Fruit fly (Drosophila melanogaster) whole organism, embryonic: ENCODE measurements around the gene Sptr.

Experiments
- B-H1 ChIP-seq: fragments of 200-800 bp; sonication (Bioruptor generic); IDR thresholded peaks from 3 replicates; pipeline ENCODE4 v1.3.6; 2022; ENCODE audit warnings: missing biosample characterization, missing genetic modification characterization
- CG10147 ChIP-seq: fragments of 200-800 bp; sonication (Bioruptor generic); optimal IDR thresholded peaks from 2 replicates; lab custom pipeline; 2019; ENCODE audit warnings: missing biosample characterization, mild to moderate bottlenecking, missing genetic modification characterization, moderate library complexity
- CG11504 ChIP-seq: fragments of 200-800 bp; sonication (Bioruptor generic); optimal IDR thresholded peaks from 3 replicates; lab custom pipeline; 2019; ENCODE audit warnings: missing biosample characterization, mild to moderate bottlenecking, missing genetic modification characterization, moderate library complexity
- CG12744 ChIP-seq: fragments of 200-800 bp; sonication (Bioruptor generic); optimal IDR thresholded peaks from 2 replicates; lab custom pipeline; 2016; ENCODE audit warnings: missing biosample characterization, missing genetic modification characterization
- CG15073 ChIP-seq: fragments of 200-800 bp; sonication (Bioruptor generic); optimal IDR thresholded peaks from 2 replicates; lab custom pipeline; 2016; ENCODE audit warnings: missing biosample characterization, missing genetic modification characterization
- CG1647 ChIP-seq: fragments of 200-800 bp; sonication (Bioruptor generic); optimal IDR thresholded peaks from 3 replicates; lab custom pipeline; 2016; ENCODE audit warnings: missing biosample characterization, missing genetic modification characterization
- CG1792 ChIP-seq: fragments of 200-800 bp; sonication (Bioruptor generic); optimal IDR thresholded peaks from 2 replicates; lab custom pipeline; 2016; ENCODE audit warnings: missing biosample characterization, missing genetic modification characterization
- CG2120 ChIP-seq: fragments of 200-800 bp; sonication (Bioruptor generic); optimal IDR thresholded peaks from 3 replicates; lab custom pipeline; 2016; ENCODE audit warnings: missing biosample characterization, missing genetic modification characterization
- CG32532 ChIP-seq: fragments of 200-800 bp; sonication (Bioruptor generic); IDR thresholded peaks from 2 replicates; pipeline ENCODE4 v1.3.6; 2022; ENCODE audit warnings: missing biosample characterization, missing genetic modification characterization
- CG4820 ChIP-seq: fragments of 200-800 bp; sonication (Bioruptor generic); optimal IDR thresholded peaks from 3 replicates; lab custom pipeline; 2016; ENCODE audit warnings: missing biosample characterization, missing genetic modification characterization
- CG6813 ChIP-seq: fragments of 200-800 bp; sonication (Bioruptor generic); optimal IDR thresholded peaks from 2 replicates; lab custom pipeline; 2017; ENCODE audit warnings: missing biosample characterization, missing genetic modification characterization, mild to moderate bottlenecking, moderate library complexity, missing genetic modification reagents
- CG7372 ChIP-seq: fragments of 200-800 bp; sonication (Bioruptor generic); IDR thresholded peaks from 2 replicates; pipeline ENCODE4 v1.3.6; 2022; ENCODE audit warnings: missing biosample characterization, missing genetic modification characterization
- CG8478 ChIP-seq: fragments of >200 bp; optimal IDR thresholded peaks from 2 replicates; lab custom pipeline; 2018
- CG8924 ChIP-seq: fragments of 200-800 bp; optimal IDR thresholded peaks from 3 replicates; lab custom pipeline; 2019; ENCODE audit warnings: missing biosample characterization, mild to moderate bottlenecking, missing genetic modification characterization, moderate library complexity
- CG9817 ChIP-seq: fragments of 200-800 bp; sonication (Bioruptor generic); optimal IDR thresholded peaks from 2 replicates; lab custom pipeline; 2018; ENCODE audit warnings: missing biosample characterization, mild to moderate bottlenecking, missing genetic modification characterization, moderate library complexity
- CHES-1-like ChIP-seq: fragments of 200-800 bp; sonication (Bioruptor generic); optimal IDR thresholded peaks from 2 replicates; lab custom pipeline; 2016; ENCODE audit warnings: missing biosample characterization, missing genetic modification characterization
- ERR ChIP-seq: fragments of 200-800 bp; sonication (Bioruptor generic); optimal IDR thresholded peaks from 2 replicates; lab custom pipeline; 2016; ENCODE audit warnings: missing biosample characterization, missing genetic modification characterization
- Fer1 ChIP-seq: fragments of 200-800 bp; sonication (Bioruptor generic); optimal IDR thresholded peaks from 2 replicates; lab custom pipeline; 2017; ENCODE audit warnings: missing biosample characterization, mild to moderate bottlenecking, missing genetic modification characterization
- H2.0 ChIP-seq: fragments of 200-800 bp; sonication (Bioruptor generic); IDR thresholded peaks from 2 replicates; pipeline ENCODE4 v1.3.6; 2022; ENCODE audit warnings: missing biosample characterization, missing genetic modification characterization
- HLH54F ChIP-seq: fragments of 200-800 bp; sonication (Bioruptor generic); optimal IDR thresholded peaks from 3 replicates; lab custom pipeline; 2016; ENCODE audit warnings: missing biosample characterization, missing genetic modification characterization
- Hey ChIP-seq: fragments of 200-800 bp; sonication (Bioruptor generic); optimal IDR thresholded peaks from 3 replicates; lab custom pipeline; 2018; ENCODE audit warnings: missing biosample characterization, mild to moderate bottlenecking, missing genetic modification characterization
- Hr51 ChIP-seq, 2 experiments: fragments of 200-800 bp; sonication (Bioruptor generic); optimal IDR thresholded peaks; 2 replicates in 1 of 2; 3 replicates in 1 of 2; lab custom pipeline; 2016 to 2018; ENCODE audit warnings: missing biosample characterization in 2 of 2, missing genetic modification characterization in 2 of 2, mild to moderate bottlenecking in 1 of 2, moderate library complexity in 1 of 2
- Med ChIP-seq: fragments of 200-800 bp; sonication (Bioruptor generic); peaks from one replicate; lab custom pipeline; 2016; ENCODE audit warnings: missing biosample characterization, missing genetic modification characterization, mild to moderate bottlenecking, inconsistent platforms, moderate library complexity
- NC2β ChIP-seq: fragments of 200-800 bp; sonication (Bioruptor generic); optimal IDR thresholded peaks from 2 replicates; lab custom pipeline; 2016; ENCODE audit warnings: missing biosample characterization, missing genetic modification characterization
- NK7.1 ChIP-seq: fragments of 200-800 bp; sonication (Bioruptor generic); optimal IDR thresholded peaks from 3 replicates; lab custom pipeline; 2016; ENCODE audit warnings: missing biosample characterization, missing genetic modification characterization
- Ptx1 ChIP-seq: fragments of 200-800 bp; sonication (Bioruptor generic); IDR thresholded peaks from 2 replicates; pipeline ENCODE4 v1.3.6; 2022; ENCODE audit warnings: missing biosample characterization, missing genetic modification characterization
- Scr ChIP-seq: fragments of 200-800 bp; sonication (Bioruptor generic); IDR thresholded peaks from 2 replicates; pipeline ENCODE4 v1.3.6; 2022; ENCODE audit warnings: missing biosample characterization, missing genetic modification characterization; ENCODE audit not compliant: partially characterized antibody
- Xbp1 ChIP-seq: fragments of 200-800 bp; sonication (Bioruptor generic); optimal IDR thresholded peaks from 3 replicates; lab custom pipeline; 2016; ENCODE audit warnings: missing biosample characterization, mild to moderate bottlenecking, missing genetic modification characterization
- amos ChIP-seq: fragments of 200-800 bp; sonication (Bioruptor generic); IDR thresholded peaks from 2 replicates; pipeline ENCODE4 v1.3.6; 2022; ENCODE audit warnings: missing biosample characterization, missing genetic modification characterization; ENCODE audit not compliant: partially characterized antibody
- ara ChIP-seq: fragments of 200-800 bp; sonication (Bioruptor generic); IDR thresholded peaks from 2 replicates; pipeline ENCODE4 v1.3.6; 2022; ENCODE audit warnings: missing biosample characterization, missing genetic modification characterization
- caup ChIP-seq: fragments of 200-800 bp; sonication (Bioruptor generic); optimal IDR thresholded peaks from 3 replicates; lab custom pipeline; 2017; ENCODE audit warnings: missing biosample characterization, mild to moderate bottlenecking, missing genetic modification characterization, moderate library complexity; ENCODE audit not compliant: severe bottlenecking
- chif ChIP-seq, 2 experiments: fragments of 200-800 bp; sonication (Bioruptor generic); optimal IDR thresholded peaks; 3 replicates each; lab custom pipeline; 2016; ENCODE audit warnings: missing biosample characterization in 2 of 2, missing genetic modification characterization in 2 of 2
- crol ChIP-seq: fragments of 200-800 bp; sonication (Bioruptor generic); IDR thresholded peaks from 2 replicates; pipeline ENCODE4 v1.3.6; 2022; ENCODE audit warnings: missing biosample characterization, missing genetic modification characterization
- cwo ChIP-seq: fragments of 200-800 bp; sonication (Bioruptor generic); optimal IDR thresholded peaks from 3 replicates; lab custom pipeline; 2017; ENCODE audit warnings: missing biosample characterization, missing genetic modification characterization, mild to moderate bottlenecking, moderate library complexity, missing genetic modification reagents
- esg ChIP-seq: fragments of 200-800 bp; sonication (Bioruptor generic); conservative IDR thresholded peaks from 2 replicates; pipeline ENCODE4 v1.3.6; 2022; ENCODE audit warnings: missing biosample characterization, missing genetic modification characterization
- exex ChIP-seq: fragments of 200-800 bp; sonication (Bioruptor generic); optimal IDR thresholded peaks from 4 replicates; lab custom pipeline; 2018; ENCODE audit warnings: missing biosample characterization, mild to moderate bottlenecking, missing genetic modification characterization, moderate library complexity
- gem ChIP-seq: fragments of 200-800 bp; sonication (Bioruptor generic); optimal IDR thresholded peaks from 2 replicates; lab custom pipeline; 2019; ENCODE audit warnings: missing biosample characterization, mild to moderate bottlenecking, missing genetic modification characterization, moderate library complexity
- grn ChIP-seq: fragments of 200-800 bp; sonication (Bioruptor generic); optimal IDR thresholded peaks from 3 replicates; lab custom pipeline; 2017; ENCODE audit warnings: missing biosample characterization, missing genetic modification characterization
- ind ChIP-seq: fragments of 200-800 bp; sonication (Bioruptor generic); optimal IDR thresholded peaks from 3 replicates; lab custom pipeline; 2016; ENCODE audit warnings: missing biosample characterization, missing genetic modification characterization
- kay ChIP-seq: fragments of 200-800 bp; sonication (Bioruptor generic); optimal IDR thresholded peaks from 2 replicates; lab custom pipeline; 2016; ENCODE audit warnings: missing biosample characterization, missing genetic modification characterization
- lab ChIP-seq: fragments of 200-800 bp; sonication (Bioruptor generic); optimal IDR thresholded peaks from 3 replicates; lab custom pipeline; 2017; ENCODE audit warnings: missing biosample characterization, missing genetic modification characterization, mild to moderate bottlenecking, moderate library complexity, missing genetic modification reagents
- lola ChIP-seq, 3 experiments: fragments of >200 bp in 2 of 3; fragments of 200-800 bp in 1 of 3; sonication (Bioruptor generic) in 1 of 3; optimal IDR thresholded peaks; 2 replicates each; lab custom pipeline; 2017 to 2019; ENCODE audit warnings: missing biosample characterization in 3 of 3, missing genetic modification characterization in 3 of 3, mild to moderate bottlenecking in 1 of 3, moderate library complexity in 1 of 3
- mirr ChIP-seq: fragments of 200-800 bp; sonication (Bioruptor generic); optimal IDR thresholded peaks from 3 replicates; lab custom pipeline; 2018; ENCODE audit warnings: missing biosample characterization, mild to moderate bottlenecking, missing genetic modification characterization
- prd ChIP-seq, 3 experiments: fragments of >200 bp in 2 of 3; fragments of 200-800 bp in 1 of 3; sonication (Bioruptor generic) in 1 of 3; optimal IDR thresholded peaks in 2 of 3; IDR thresholded peaks in 1 of 3; 2 replicates in 2 of 3; 3 replicates in 1 of 3; pipeline versions ENCODE4 v1.3.6 to Lab custom; 2017 to 2022; ENCODE audit warnings: missing biosample characterization in 1 of 3, missing genetic modification characterization in 1 of 3
- row ChIP-seq: fragments of 200-800 bp; sonication (Bioruptor generic); IDR thresholded peaks from 3 replicates; pipeline ENCODE4 v1.3.6; 2022; ENCODE audit warnings: missing biosample characterization, missing genetic modification characterization
- sr ChIP-seq: fragments of 200-800 bp; sonication (Bioruptor generic); IDR thresholded peaks from 3 replicates; pipeline ENCODE4 v1.3.6; 2022; ENCODE audit warnings: missing biosample characterization, missing genetic modification characterization
- sug ChIP-seq: fragments of 200-800 bp; optimal IDR thresholded peaks from 2 replicates; lab custom pipeline; 2019; ENCODE audit warnings: missing biosample characterization, mild to moderate bottlenecking, missing genetic modification characterization, moderate library complexity
- wdn ChIP-seq: fragments of 200-800 bp; sonication (Bioruptor generic); IDR thresholded peaks from 2 replicates; pipeline ENCODE4 v1.3.6; 2022; ENCODE audit warnings: missing biosample characterization, missing genetic modification characterization

The Sptr gene

dm6 chrX:8499151-8499550 is 34.9 kb upstream of the Sptr start (continued):
- TF ChIP-seq CG10147 (GFP tag; lab: Kevin White, UChicago): no peak
- no peak for TF ChIP-seq Scr
- TF ChIP-seq CG8478 (lab: Kevin White, UChicago): no peak
- peak in 1 of 2 experiments; percentile 24 for TF ChIP-seq Hr51 (GFP tag; optimal IDR thresholded peaks at IDR 0.05; lab: Kevin White, UChicago)
- TF ChIP-seq CG11504 (tag; lab: Kevin White, UChicago): peak; percentile 35
- no peak for TF ChIP-seq CG15073 (GFP tag; lab: Kevin White, UChicago)
- peak; percentile 8 for TF ChIP-seq HLH54F (GFP tag; lab: Kevin White, UChicago)
- no peak for TF ChIP-seq amos (GFP tag; lab: Robert Waterston, UW)
- peak; percentile 7 for TF ChIP-seq CG4820 (GFP tag; lab: Kevin White, UChicago)
- TF ChIP-seq caup (GFP tag; lab: Kevin White, UChicago): no peak
- TF ChIP-seq chif (GFP tag; optimal IDR thresholded peaks at IDR 0.05; lab: Kevin White, UChicago): no peak
- TF ChIP-seq crol (GFP tag; lab: Robert Waterston, UW): no peak
- TF ChIP-seq Xbp1 (GFP tag; lab: Kevin White, UChicago): peak; percentile 17
- TF ChIP-seq esg (GFP tag; lab: Robert Waterston, UW): no peak
- TF ChIP-seq CG32532 (GFP tag; lab: Robert Waterston, UW): 0 out of 2 replicates have a peak, but pooled peaks have one; percentile 34
- TF ChIP-seq Ptx1 (GFP tag; lab: Robert Waterston, UW): no peak
- TF ChIP-seq NC2β (GFP tag; lab: Kevin White, UChicago): no peak
- no peak for TF ChIP-seq CG9817 (tag; lab: Kevin White, UChicago)
- no peak for TF ChIP-seq kay (GFP tag; lab: Kevin White, UChicago)
- TF ChIP-seq CG12744 (GFP tag; lab: Kevin White, UChicago): no peak
- TF ChIP-seq ara (GFP tag; lab: Robert Waterston, UW): 0 out of 2 replicates have a peak, but pooled peaks have one; percentile 35
- no peak for TF ChIP-seq prd (optimal IDR thresholded peaks at IDR 0.05; lab: Kevin White, UChicago)
- TF ChIP-seq prd (GFP tag; IDR thresholded peaks at IDR 0.05; lab: Robert Waterston, UW): peak; percentile 32; the same call in 1 of the 3 replicates
- TF ChIP-seq Fer1: no peak
- peak; percentile 28 for TF ChIP-seq lab
- TF ChIP-seq ERR (GFP tag; lab: Kevin White, UChicago): no peak
- TF ChIP-seq CG2120 (GFP tag; lab: Kevin White, UChicago): peak; percentile 29
- peak; percentile 4 for TF ChIP-seq CG1647 (GFP tag; lab: Kevin White, UChicago)
- TF ChIP-seq sr: no peak
- TF ChIP-seq ind (GFP tag; lab: Kevin White, UChicago): peak; percentile 3
- TF ChIP-seq CG6813 (GFP tag; lab: Kevin White, UChicago): no peak
- peak; percentile 24; the same call in 1 of the 2 replicates for TF ChIP-seq H2.0
- no peak for TF ChIP-seq CG8924
- TF ChIP-seq NK7.1 (GFP tag; lab: Kevin White, UChicago): no peak

DNA sequence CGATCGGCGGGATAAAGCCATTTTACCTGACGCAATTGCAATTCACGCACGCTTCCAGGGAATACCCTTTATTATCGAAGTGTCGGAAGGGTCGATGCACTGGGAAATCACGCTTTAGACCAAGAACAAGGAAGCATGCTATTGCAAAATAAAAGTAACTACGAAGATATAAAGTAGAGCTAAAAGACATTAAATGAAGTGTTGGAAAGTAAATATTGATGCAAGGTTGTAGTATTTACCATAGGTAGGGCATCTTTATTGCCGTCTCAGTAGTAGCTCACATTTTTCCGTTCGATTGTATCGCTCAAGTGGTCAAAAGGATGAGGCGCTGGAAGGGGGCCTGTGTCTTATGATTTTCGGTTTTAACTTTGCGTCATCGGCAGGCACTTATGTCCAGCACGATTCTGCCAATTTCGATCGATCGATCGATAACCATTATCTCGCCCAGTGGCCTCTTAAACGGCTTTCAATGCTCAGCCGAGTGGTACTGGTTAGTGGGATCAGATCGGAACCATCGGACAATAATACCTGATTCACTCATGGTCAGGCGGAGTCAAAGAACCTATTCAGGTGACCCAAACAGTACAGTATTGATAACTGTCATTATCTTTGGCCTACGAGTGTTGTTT is 33.5 kb upstream of the Sptr start:
- peak; percentile 63 for TF ChIP-seq grn (GFP tag; lab: Kevin White, UChicago)
- peak; percentile 3 for TF ChIP-seq CG2120 (GFP tag; lab: Kevin White, UChicago)
- TF ChIP-seq CG1792 (GFP tag; lab: Kevin White, UChicago): no peak
- TF ChIP-seq wdn: no peak
- peak; percentile 48 for TF ChIP-seq mirr (GFP tag; lab: Kevin White, UChicago)
- 0 out of 3 replicates have a peak, but pooled peaks have one; percentile 11 for TF ChIP-seq row (GFP tag; lab: Robert Waterston, UW)
- TF ChIP-seq B-H1 (GFP tag; lab: Robert Waterston, UW): no peak
- TF ChIP-seq Hey: peak; percentile 11
- TF ChIP-seq Med (GFP tag; lab: Kevin White, UChicago): peak; percentile 40
- no peak for TF ChIP-seq CG7372 (GFP tag; lab: Robert Waterston, UW)
- no peak for TF ChIP-seq gem (tag; lab: Kevin White, UChicago)
- TF ChIP-seq lola (GFP tag; optimal IDR thresholded peaks at IDR 0.05; lab: Kevin White, UChicago): no peak
- no peak for TF ChIP-seq CHES-1-like (GFP tag; lab: Kevin White, UChicago)
- peak; percentile 58 for TF ChIP-seq exex
- TF ChIP-seq sug: peak; percentile 12
- peak; percentile 60 for TF ChIP-seq cwo
- TF ChIP-seq, all 482 proteins: peak for 9
